Worm (Caenorhabditis elegans) whole organism, young adult: ENCODE data around the gene ift-74.

Source experiments
- B0019.2 ChIP-seq: fragments of 200-800 bp; sonication (Bioruptor generic); conservative IDR thresholded peaks from 2 replicates; pipeline ENCODE4 v1.3.6; 2022; ENCODE audit warnings: missing genetic modification reagents, missing genetic modification characterization, missing compliant biosample characterization
- C06A6.2 ChIP-seq: fragments of 200-800 bp; sonication (Bioruptor generic); conservative IDR thresholded peaks from 2 replicates; pipeline ENCODE4 v1.3.6; 2022; ENCODE audit warnings: missing genetic modification characterization, missing compliant biosample characterization
- C17E4.6 ChIP-seq: fragments of 200-800 bp; sonication (Bioruptor generic); IDR thresholded peaks from 2 replicates; pipeline ENCODE4 v1.3.6; 2022; ENCODE audit warnings: missing genetic modification reagents, missing genetic modification characterization, missing compliant biosample characterization
- D2030.7 ChIP-seq: fragments of 200-800 bp; sonication (Bioruptor generic); IDR thresholded peaks from 2 replicates; pipeline ENCODE4 v1.3.6; 2022; ENCODE audit warnings: missing genetic modification reagents, missing genetic modification characterization, missing compliant biosample characterization
- F10E7.11 ChIP-seq: sonication (generic microtip); optimal IDR thresholded peaks from 2 replicates; lab custom pipeline; 2017; ENCODE audit warnings: mild to moderate bottlenecking, missing genetic modification characterization, moderate library complexity, missing compliant biosample characterization
- F37B4.10 ChIP-seq: fragments of 200-800 bp; sonication (Bioruptor generic); IDR thresholded peaks from 2 replicates; pipeline ENCODE4 v1.3.6; 2022; ENCODE audit warnings: missing genetic modification characterization, missing compliant biosample characterization
- F39B2.1 ChIP-seq: fragments of 200-800 bp; sonication (Bioruptor generic); IDR thresholded peaks from 2 replicates; pipeline ENCODE4 v1.3.6; 2022; ENCODE audit warnings: missing genetic modification reagents, missing genetic modification characterization, missing compliant biosample characterization
- F55B11.4 ChIP-seq: sonication (generic microtip); optimal IDR thresholded peaks from 2 replicates; lab custom pipeline; 2016; ENCODE audit warnings: missing compliant biosample characterization, missing genetic modification characterization, borderline replicate concordance; ENCODE audit not compliant: insufficient read depth
- K12H6.12 ChIP-seq: fragments of 200-800 bp; sonication (Bioruptor generic); optimal IDR thresholded peaks from 2 replicates; lab custom pipeline; 2018; ENCODE audit warnings: mild to moderate bottlenecking, missing genetic modification characterization, missing compliant biosample characterization
- T07F8.4 ChIP-seq: sonication (generic microtip); optimal IDR thresholded peaks from 2 replicates; lab custom pipeline; 2016; ENCODE audit warnings: mild to moderate bottlenecking, missing genetic modification characterization, moderate library complexity, missing compliant biosample characterization
- T26A5.8 ChIP-seq: sonication (generic microtip); optimal IDR thresholded peaks from 2 replicates; lab custom pipeline; 2016; ENCODE audit warnings: missing genetic modification characterization, missing compliant biosample characterization
- Y53F4B.3 ChIP-seq: fragments of 200-800 bp; sonication (Bioruptor generic); IDR thresholded peaks from 2 replicates; pipeline ENCODE4 v1.3.6; 2022; ENCODE audit warnings: missing genetic modification reagents, missing genetic modification characterization, missing compliant biosample characterization
- Y53G8AR.9 ChIP-seq: fragments of 200-800 bp; sonication (Bioruptor generic); conservative IDR thresholded peaks from 2 replicates; pipeline ENCODE4 v1.3.6; 2022; ENCODE audit warnings: missing genetic modification reagents, missing genetic modification characterization, missing compliant biosample characterization
- aptf-2 ChIP-seq: fragments of 200-800 bp; sonication (Bioruptor generic); conservative IDR thresholded peaks from 2 replicates; pipeline ENCODE4 v1.3.6; 2022; ENCODE audit warnings: missing genetic modification reagents, missing genetic modification characterization, missing compliant biosample characterization
- ccch-3 ChIP-seq: fragments of 200-800 bp; sonication (Bioruptor generic); optimal IDR thresholded peaks from 2 replicates; lab custom pipeline; 2018; ENCODE audit warnings: mild to moderate bottlenecking, missing genetic modification characterization, missing compliant biosample characterization
- ceh-40 ChIP-seq: fragments of 200-800 bp; sonication (Bioruptor generic); IDR thresholded peaks from 2 replicates; pipeline ENCODE4 v1.3.6; 2022; ENCODE audit warnings: missing genetic modification characterization, missing compliant biosample characterization
- chd-7 ChIP-seq: sonication (generic microtip); optimal IDR thresholded peaks from 2 replicates; lab custom pipeline; 2016; ENCODE audit warnings: mild to moderate bottlenecking, missing genetic modification characterization, moderate library complexity, missing compliant biosample characterization
- die-1 ChIP-seq: sonication (generic microtip); optimal IDR thresholded peaks from 2 replicates; lab custom pipeline; 2016; ENCODE audit warnings: missing genotype, mild to moderate bottlenecking, missing genetic modification characterization, missing compliant biosample characterization
- dox-1 ChIP-seq: fragments of 200-800 bp; sonication (Bioruptor generic); IDR thresholded peaks from 2 replicates; pipeline ENCODE4 v1.3.6; 2022; ENCODE audit warnings: missing genetic modification reagents, missing genetic modification characterization, missing compliant biosample characterization
- dpl-1 ChIP-seq: fragments of 150-350 bp; optimal IDR thresholded peaks from 2 replicates; lab custom pipeline; 2014; ENCODE audit warnings: missing biosample characterization, missing genetic modification reagents, missing genetic modification characterization
- egl-18 ChIP-seq: fragments of 200-800 bp; sonication (Bioruptor generic); IDR thresholded peaks from 2 replicates; pipeline ENCODE4 v1.3.6; 2022; ENCODE audit warnings: missing genetic modification reagents, missing genetic modification characterization, missing compliant biosample characterization
- egl-44 ChIP-seq: fragments of 200-800 bp; sonication (Bioruptor generic); IDR thresholded peaks from 2 replicates; pipeline ENCODE4 v1.3.6; 2022; ENCODE audit warnings: missing genetic modification reagents, missing genetic modification characterization, missing compliant biosample characterization
- ets-4 ChIP-seq: fragments of 200-800 bp; sonication (Bioruptor generic); optimal IDR thresholded peaks from 2 replicates; lab custom pipeline; 2018; ENCODE audit warnings: mild to moderate bottlenecking, missing genetic modification characterization, missing compliant biosample characterization
- hsf-1 ChIP-seq: fragments of 200-800 bp; sonication (Bioruptor generic); IDR thresholded peaks from 2 replicates; pipeline ENCODE4 v1.3.6; 2022; ENCODE audit warnings: missing genetic modification reagents, missing genetic modification characterization, missing compliant biosample characterization
- let-607 ChIP-seq, 2 experiments: fragments of 200-800 bp in 1 of 2; sonication (Bioruptor generic) in 1 of 2; sonication (generic microtip) in 1 of 2; optimal IDR thresholded peaks; 2 replicates each; lab custom pipeline; 2016 to 2018; ENCODE audit warnings: mild to moderate bottlenecking in 2 of 2, missing compliant biosample characterization in 2 of 2, missing genetic modification characterization in 2 of 2, moderate library complexity in 2 of 2, missing genotype in 1 of 2
- lin-40 ChIP-seq: sonication (generic microtip); optimal IDR thresholded peaks from 2 replicates; lab custom pipeline; 2016; ENCODE audit warnings: missing genetic modification characterization, mild to moderate bottlenecking, missing compliant biosample characterization, missing genotype, missing genetic modification reagents
- madf-10 ChIP-seq: sonication (generic microtip); optimal IDR thresholded peaks from 2 replicates; lab custom pipeline; 2016; ENCODE audit warnings: mild to moderate bottlenecking, missing genetic modification characterization, missing compliant biosample characterization
- madf-3 ChIP-seq: fragments of 200-800 bp; sonication (Bioruptor generic); IDR thresholded peaks from 2 replicates; pipeline ENCODE4 v1.3.6; 2022; ENCODE audit warnings: missing genetic modification reagents, missing genetic modification characterization, missing compliant biosample characterization
- madf-6 ChIP-seq: fragments of 200-800 bp; sonication (Bioruptor generic); IDR thresholded peaks from 2 replicates; pipeline ENCODE4 v1.3.6; 2022; ENCODE audit warnings: missing genetic modification reagents, missing genetic modification characterization, missing compliant biosample characterization
- mxl-1 ChIP-seq: sonication (generic microtip); optimal IDR thresholded peaks from 2 replicates; lab custom pipeline; 2016; ENCODE audit warnings: missing genetic modification characterization, missing compliant biosample characterization
- nfya-2 ChIP-seq: fragments of 200-800 bp; sonication (Bioruptor generic); IDR thresholded peaks from 2 replicates; pipeline ENCODE4 v1.3.6; 2022; ENCODE audit warnings: missing genetic modification reagents, missing genetic modification characterization, missing compliant biosample characterization
- nhr-120 ChIP-seq: fragments of 200-800 bp; sonication (Bioruptor generic); IDR thresholded peaks from 2 replicates; pipeline ENCODE4 v1.3.6; 2022; ENCODE audit warnings: missing genetic modification characterization, missing compliant biosample characterization
- nhr-80 ChIP-seq: sonication (generic microtip); optimal IDR thresholded peaks from 2 replicates; lab custom pipeline; 2016; ENCODE audit warnings: missing genetic modification characterization, missing compliant biosample characterization
- pha-4 ChIP-seq: fragments of 150-350 bp; sonication (generic microtip); optimal IDR thresholded peaks from 2 replicates; lab custom pipeline; 2014; ENCODE audit warnings: missing biosample characterization, missing genetic modification reagents, missing genetic modification characterization
- snpc-1.1 ChIP-seq: sonication (generic microtip); optimal IDR thresholded peaks from 2 replicates; lab custom pipeline; 2017; ENCODE audit warnings: missing genetic modification characterization, mild to moderate bottlenecking, missing compliant biosample characterization, antibody characterized with exemption, moderate library complexity, missing genotype, missing genetic modification reagents; ENCODE audit not compliant: insufficient read depth
- unc-130 ChIP-seq: sonication (generic microtip); optimal IDR thresholded peaks from 2 replicates; lab custom pipeline; 2016; ENCODE audit warnings: missing genetic modification reagents, missing genetic modification characterization, missing compliant biosample characterization
- zfh-2 ChIP-seq: fragments of 200-800 bp; sonication (Bioruptor generic); conservative IDR thresholded peaks from 2 replicates; pipeline ENCODE4 v1.3.6; 2022; ENCODE audit warnings: missing genetic modification reagents, missing genetic modification characterization, missing compliant biosample characterization
- ztf-3 ChIP-seq: fragments of 200-800 bp; sonication (Bioruptor generic); optimal IDR thresholded peaks from 2 replicates; lab custom pipeline; 2018; ENCODE audit warnings: mild to moderate bottlenecking, missing genetic modification characterization, missing compliant biosample characterization

Gene ift-74

ce11 chrII:6651719-6652118 is 28.1 kb upstream of the ift-74 start, which contains the start of gene sra-26:
sra-26 (minus strand) TSS chrII:6651819.
- TF ChIP-seq snpc-1.1 (tag; lab: Kevin White, UChicago) (no peak), C17E4.6 (no peak), mxl-1 (tag; lab: Kevin White, UChicago) (no peak), nfya-2 (no peak), madf-6 (GFP tag; lab: Robert Waterston, UW) (no peak)
- TF ChIP-seq, all 124 proteins: peak for 0

- no peak for TF ChIP-seq Y53F4B.3 (GFP tag; lab: Robert Waterston, UW)
- no peak for TF ChIP-seq lin-40 (tag; lab: Kevin White, UChicago)
- no peak for TF ChIP-seq K12H6.12 (tag; lab: Kevin White, UChicago)
- TF ChIP-seq F55B11.4 (tag; lab: Kevin White, UChicago) = no peak
- TF ChIP-seq F39B2.1 (GFP tag; lab: Robert Waterston, UW) = no peak
- no peak for TF ChIP-seq F37B4.10
Measured at ce11 chrII:6654284-6654683, 25.5 kb upstream of the ift-74 start, which contains the start of gene T19D12.9. T19D12.9 (minus strand) TSS chrII:6654384.

DNA sequence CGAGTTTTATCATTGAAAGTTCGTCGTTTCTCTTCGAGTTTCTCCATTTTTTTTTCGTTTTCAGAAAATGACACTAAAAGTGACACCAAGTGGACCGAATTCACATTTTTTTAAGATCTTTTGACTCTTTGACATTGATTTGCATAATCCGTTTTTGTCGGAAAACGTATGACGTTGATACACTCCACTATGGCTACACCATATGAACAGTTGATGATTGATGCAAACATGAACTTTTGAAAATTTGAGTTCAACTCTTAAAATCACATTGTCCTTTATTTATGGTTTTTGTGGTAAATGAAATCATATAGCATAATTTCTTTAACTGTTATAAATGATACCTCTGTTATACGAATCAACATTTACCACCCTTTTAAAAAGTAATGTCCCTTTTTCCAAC is 21.1 kb upstream of the ift-74 start, which contains the start of gene T19D12.10:
TSS of gene T19D12.10 (minus strand) at position 101 of the 400 bp plus-strand sequence.
- TF ChIP-seq madf-3 (GFP tag; lab: Robert Waterston, UW) = no peak
- TF ChIP-seq D2030.7 (GFP tag; lab: Robert Waterston, UW) = no peak
- TF ChIP-seq chd-7 (tag; lab: Kevin White, UChicago) = no peak
- no peak for TF ChIP-seq madf-10

- no peak for TF ChIP-seq F10E7.11 (tag; lab: Kevin White, UChicago)
- TF ChIP-seq nhr-80 (tag; lab: Kevin White, UChicago) = peak; percentile 53
- TF ChIP-seq nhr-120 (GFP tag; lab: Robert Waterston, UW) = no peak
- no peak for TF ChIP-seq egl-44 (GFP tag; lab: Robert Waterston, UW)
- no peak for TF ChIP-seq egl-18
Measured at ce11 chrII:6661211-6661610, 18.6 kb upstream of the ift-74 start, which contains the start of gene T19D12.2. T19D12.2 (plus strand) TSS chrII:6661335.

- TF ChIP-seq ccch-3 (no peak), ztf-3 (GFP tag; lab: Kevin White, UChicago) (no peak), K12H6.12 (tag; lab: Kevin White, UChicago) (no peak), T26A5.8 (tag; lab: Kevin White, UChicago) (no peak), nhr-80 (tag; lab: Kevin White, UChicago) (peak; percentile 41), unc-130 (no peak), ets-4 (GFP tag; lab: Kevin White, UChicago) (no peak)
Measured at ce11 chrII:6663799-6664198, 16.0 kb upstream of the ift-74 start.

DNA sequence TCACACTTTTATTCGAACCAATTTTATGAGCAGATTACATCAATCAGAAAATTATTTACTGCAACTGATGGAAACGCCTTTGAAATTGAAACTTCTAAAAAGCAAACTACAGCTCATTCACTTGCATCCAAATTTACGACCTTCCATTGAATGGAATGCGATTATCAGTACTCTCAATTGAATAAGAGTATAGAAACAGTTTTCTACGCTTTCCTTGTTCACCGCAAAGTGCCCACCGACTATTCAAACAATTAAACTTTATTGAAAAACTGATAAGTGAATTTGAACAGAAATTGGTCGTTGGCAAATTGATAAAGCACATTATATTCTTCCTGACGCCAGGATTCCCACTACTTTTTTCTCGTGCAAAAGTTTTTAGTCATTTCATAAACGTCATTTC is 13.9 kb upstream of the ift-74 start:
- peak; percentile 79 for TF ChIP-seq nhr-80 (tag; lab: Kevin White, UChicago)
- no peak for TF ChIP-seq egl-44 (GFP tag; lab: Robert Waterston, UW)
- TF ChIP-seq ceh-40 (GFP tag; lab: Robert Waterston, UW) = no peak

ce11 chrII:6666598-6666997 is 13.2 kb upstream of the ift-74 start, which contains the start of gene T19D12.1:
T19D12.1 (plus strand) TSS chrII:6666898.
- TF ChIP-seq ceh-40 (GFP tag; lab: Robert Waterston, UW) (no peak), B0019.2 (no peak), hsf-1 (GFP tag; lab: Robert Waterston, UW) (no peak), let-607 (tag; optimal IDR thresholded peaks at IDR 0.05; lab: Kevin White, UChicago) (no peak), egl-44 (GFP tag; lab: Robert Waterston, UW) (no peak), zfh-2 (no peak), die-1 (tag; lab: Kevin White, UChicago) (no peak), dpl-1 (GFP tag; lab: Kevin White, UChicago) (no peak), C06A6.2 (GFP tag; lab: Robert Waterston, UW) (no peak), dox-1 (GFP tag; lab: Robert Waterston, UW) (no peak), pha-4 (no peak), Y53G8AR.9 (no peak), K12H6.12 (tag; lab: Kevin White, UChicago) (no peak), aptf-2 (GFP tag; lab: Robert Waterston, UW) (no peak), T07F8.4 (tag; lab: Kevin White, UChicago) (no peak)
